Fruit fly (Drosophila melanogaster) whole organism, embryonic: ENCODE results near the gene CG11617.

Source experiments
- Ada2b ChIP-seq: fragments of 200-800 bp; sonication (Bioruptor generic); IDR thresholded peaks from 2 replicates; pipeline ENCODE4 v1.3.6; 2022; ENCODE audit warnings: missing biosample characterization, missing genetic modification characterization
- Asciz ChIP-seq: fragments of 200-800 bp; sonication (Bioruptor generic); optimal IDR thresholded peaks from 2 replicates; lab custom pipeline; 2017; ENCODE audit warnings: missing biosample characterization, mild to moderate bottlenecking, missing genetic modification characterization, missing genetic modification reagents
- BtbVII ChIP-seq: fragments of 200-800 bp; sonication (Bioruptor generic); optimal IDR thresholded peaks from 3 replicates; lab custom pipeline; 2017; ENCODE audit warnings: missing biosample characterization, mild to moderate bottlenecking, missing genetic modification characterization
- CG10147 ChIP-seq: fragments of 200-800 bp; sonication (Bioruptor generic); optimal IDR thresholded peaks from 2 replicates; lab custom pipeline; 2019; ENCODE audit warnings: missing biosample characterization, mild to moderate bottlenecking, missing genetic modification characterization, moderate library complexity
- CG10565 ChIP-seq: fragments of 200-800 bp; sonication (Bioruptor generic); optimal IDR thresholded peaks from 3 replicates; lab custom pipeline; 2016; ENCODE audit warnings: missing biosample characterization, mild to moderate bottlenecking, missing genetic modification characterization
- CG12071 ChIP-seq: fragments of 200-800 bp; sonication (Bioruptor generic); optimal IDR thresholded peaks from 3 replicates; lab custom pipeline; 2018; ENCODE audit warnings: missing biosample characterization, mild to moderate bottlenecking, missing genetic modification characterization
- CG12155 ChIP-seq: fragments of 200-800 bp; sonication (Bioruptor generic); optimal IDR thresholded peaks from 3 replicates; lab custom pipeline; 2016; ENCODE audit warnings: missing biosample characterization, missing genetic modification characterization
- CG13624 ChIP-seq: fragments of 200-800 bp; sonication (Bioruptor generic); optimal IDR thresholded peaks from 2 replicates; lab custom pipeline; 2016; ENCODE audit warnings: missing biosample characterization, missing genetic modification characterization
- CG15073 ChIP-seq: fragments of 200-800 bp; sonication (Bioruptor generic); optimal IDR thresholded peaks from 2 replicates; lab custom pipeline; 2016; ENCODE audit warnings: missing biosample characterization, missing genetic modification characterization
- CG15479 ChIP-seq: fragments of 200-800 bp; sonication (Bioruptor generic); optimal IDR thresholded peaks from 3 replicates; lab custom pipeline; 2019; ENCODE audit warnings: missing biosample characterization, mild to moderate bottlenecking, missing genetic modification characterization, moderate library complexity
- CG1603 ChIP-seq: fragments of 200-800 bp; sonication (Bioruptor generic); optimal IDR thresholded peaks from 2 replicates; lab custom pipeline; 2019; ENCODE audit warnings: missing biosample characterization, mild to moderate bottlenecking, missing genetic modification characterization, moderate library complexity
- CG1792 ChIP-seq: fragments of 200-800 bp; sonication (Bioruptor generic); optimal IDR thresholded peaks from 2 replicates; lab custom pipeline; 2016; ENCODE audit warnings: missing biosample characterization, missing genetic modification characterization
- CG2129 ChIP-seq: fragments of 200-800 bp; sonication (Bioruptor generic); IDR thresholded peaks from 2 replicates; pipeline ENCODE4 v1.3.6; 2022; ENCODE audit warnings: missing biosample characterization, missing genetic modification characterization; ENCODE audit not compliant: partially characterized antibody
- CG34376 ChIP-seq: fragments of 200-800 bp; sonication (Bioruptor generic); optimal IDR thresholded peaks from 2 replicates; lab custom pipeline; 2018; ENCODE audit warnings: missing biosample characterization, mild to moderate bottlenecking, missing genetic modification characterization
- CG4282 ChIP-seq: fragments of 200-800 bp; sonication (Bioruptor generic); optimal IDR thresholded peaks from 2 replicates; lab custom pipeline; 2016; ENCODE audit warnings: missing biosample characterization, missing genetic modification characterization
- CG4360 ChIP-seq: fragments of 200-800 bp; sonication (Bioruptor generic); IDR thresholded peaks from 2 replicates; pipeline ENCODE4 v1.3.6; 2022; ENCODE audit warnings: missing biosample characterization, missing genetic modification characterization
- CG4707 ChIP-seq: fragments of 200-800 bp; sonication (Bioruptor generic); optimal IDR thresholded peaks from 2 replicates; lab custom pipeline; 2018; ENCODE audit warnings: missing biosample characterization, mild to moderate bottlenecking, missing genetic modification characterization, moderate library complexity
- CG6254 ChIP-seq: fragments of 200-800 bp; sonication (Bioruptor generic); optimal IDR thresholded peaks from 3 replicates; lab custom pipeline; 2017; ENCODE audit warnings: mild to moderate bottlenecking, missing biosample characterization, missing genetic modification reagents, missing genetic modification characterization
- CG6654 ChIP-seq: fragments of 200-800 bp; sonication (Bioruptor generic); optimal IDR thresholded peaks from 2 replicates; lab custom pipeline; 2017; ENCODE audit warnings: missing biosample characterization, mild to moderate bottlenecking, missing genetic modification characterization
- CG6765 ChIP-seq: fragments of 200-800 bp; sonication (Bioruptor generic); optimal IDR thresholded peaks from 3 replicates; lab custom pipeline; 2017; ENCODE audit warnings: missing biosample characterization, mild to moderate bottlenecking, missing genetic modification characterization
- CG7556 ChIP-seq: fragments of 200-800 bp; sonication (Bioruptor generic); optimal IDR thresholded peaks from 2 replicates; lab custom pipeline; 2017; ENCODE audit warnings: missing biosample characterization, mild to moderate bottlenecking, missing genetic modification characterization
- CG8089 ChIP-seq: fragments of 200-800 bp; sonication (Bioruptor generic); optimal IDR thresholded peaks from 3 replicates; lab custom pipeline; 2016; ENCODE audit warnings: missing biosample characterization, missing genetic modification characterization
- Dbx ChIP-seq: fragments of 200-800 bp; sonication (Bioruptor generic); IDR thresholded peaks from 3 replicates; pipeline ENCODE4 v1.3.6; 2022; ENCODE audit warnings: missing biosample characterization, missing genetic modification characterization
- Doc3 ChIP-seq: fragments of 200-800 bp; sonication (Bioruptor generic); IDR thresholded peaks from 3 replicates; pipeline ENCODE4 v1.3.6; 2022; ENCODE audit warnings: missing biosample characterization, missing genetic modification characterization; ENCODE audit not compliant: partially characterized antibody
- Dref ChIP-seq: fragments of 200-800 bp; sonication (Bioruptor generic); IDR thresholded peaks from 2 replicates; pipeline ENCODE4 v1.3.6; 2022; ENCODE audit warnings: missing biosample characterization, missing genetic modification characterization
- E2f2 ChIP-seq: fragments of 200-800 bp; sonication (Bioruptor generic); IDR thresholded peaks from 2 replicates; pipeline ENCODE4 v1.3.6; 2022; ENCODE audit warnings: missing biosample characterization, missing genetic modification characterization
- Fer1 ChIP-seq: fragments of 200-800 bp; sonication (Bioruptor generic); optimal IDR thresholded peaks from 2 replicates; lab custom pipeline; 2017; ENCODE audit warnings: missing biosample characterization, mild to moderate bottlenecking, missing genetic modification characterization
- HLHmδ ChIP-seq: fragments of 200-800 bp; sonication (Bioruptor generic); optimal IDR thresholded peaks from 2 replicates; lab custom pipeline; 2018; ENCODE audit warnings: missing biosample characterization, mild to moderate bottlenecking, missing genetic modification characterization, moderate library complexity
- Hmx ChIP-seq: fragments of 200-800 bp; sonication (Bioruptor generic); optimal IDR thresholded peaks from 2 replicates; lab custom pipeline; 2016; ENCODE audit warnings: missing biosample characterization, missing genetic modification characterization
- Lhr ChIP-seq: fragments of 200-800 bp; sonication (Bioruptor generic); optimal IDR thresholded peaks from 3 replicates; lab custom pipeline; 2017; ENCODE audit warnings: mild to moderate bottlenecking, missing biosample characterization, missing genetic modification reagents, missing genetic modification characterization
- Mad ChIP-seq: fragments of 200-800 bp; sonication (Bioruptor generic); optimal IDR thresholded peaks from 2 replicates; lab custom pipeline; 2016; ENCODE audit warnings: missing biosample characterization, missing genetic modification characterization
- Max ChIP-seq: fragments of 200-800 bp; sonication (Bioruptor generic); optimal IDR thresholded peaks from 2 replicates; lab custom pipeline; 2016; ENCODE audit warnings: missing biosample characterization, mild to moderate bottlenecking, missing genetic modification characterization
- NC2β ChIP-seq: fragments of 200-800 bp; sonication (Bioruptor generic); optimal IDR thresholded peaks from 2 replicates; lab custom pipeline; 2016; ENCODE audit warnings: missing biosample characterization, missing genetic modification characterization
- Pdp1 ChIP-seq, 2 experiments: fragments of 200-800 bp; sonication (Bioruptor generic); optimal IDR thresholded peaks; 3 replicates each; lab custom pipeline; 2016; ENCODE audit warnings: missing biosample characterization in 2 of 2, missing genetic modification characterization in 2 of 2, mild to moderate bottlenecking in 1 of 2, moderate library complexity in 1 of 2
- Poxn ChIP-seq: fragments of 200-800 bp; sonication (Bioruptor generic); IDR thresholded peaks from 2 replicates; pipeline ENCODE4 v1.3.6; 2022; ENCODE audit warnings: missing biosample characterization, missing genetic modification characterization
- Six4 ChIP-seq: fragments of 200-800 bp; sonication (Bioruptor generic); optimal IDR thresholded peaks from 2 replicates; lab custom pipeline; 2016; ENCODE audit warnings: missing biosample characterization, missing genetic modification characterization
- Ssrp ChIP-seq: fragments of 200-800 bp; sonication (Bioruptor generic); optimal IDR thresholded peaks from 2 replicates; lab custom pipeline; 2018; ENCODE audit warnings: missing biosample characterization, mild to moderate bottlenecking, missing genetic modification characterization, moderate library complexity
- ase ChIP-seq: fragments of 200-800 bp; sonication (Bioruptor generic); IDR thresholded peaks from 3 replicates; pipeline ENCODE4 v1.3.6; 2022; ENCODE audit warnings: missing biosample characterization, missing genetic modification characterization
- bigmax ChIP-seq: fragments of 200-800 bp; sonication (Bioruptor generic); optimal IDR thresholded peaks from 2 replicates; lab custom pipeline; 2018; ENCODE audit warnings: missing biosample characterization, mild to moderate bottlenecking, missing genetic modification characterization
- br ChIP-seq: fragments of >200 bp; optimal IDR thresholded peaks from 2 replicates; lab custom pipeline; 2017
- danr ChIP-seq: fragments of 200-800 bp; sonication (Bioruptor generic); IDR thresholded peaks from 2 replicates; pipeline ENCODE4 v1.3.6; 2022; ENCODE audit warnings: missing biosample characterization, missing genetic modification characterization
- ftz-f1 ChIP-seq: fragments of 200-800 bp; sonication (Bioruptor generic); optimal IDR thresholded peaks from 2 replicates; lab custom pipeline; 2016; ENCODE audit warnings: missing biosample characterization, missing genetic modification characterization
- gcm2 ChIP-seq: fragments of 200-800 bp; sonication (Bioruptor generic); optimal IDR thresholded peaks from 2 replicates; lab custom pipeline; 2016; ENCODE audit warnings: missing biosample characterization, missing genetic modification characterization
- mirr ChIP-seq: fragments of 200-800 bp; sonication (Bioruptor generic); optimal IDR thresholded peaks from 3 replicates; lab custom pipeline; 2018; ENCODE audit warnings: missing biosample characterization, mild to moderate bottlenecking, missing genetic modification characterization
- odd ChIP-seq: fragments of 200-800 bp; sonication (Bioruptor generic); optimal IDR thresholded peaks from 2 replicates; lab custom pipeline; 2017; ENCODE audit warnings: missing biosample characterization, mild to moderate bottlenecking, missing genetic modification characterization
- pros ChIP-seq: fragments of 200-800 bp; sonication (Bioruptor generic); optimal IDR thresholded peaks from 3 replicates; lab custom pipeline; 2019; ENCODE audit warnings: missing biosample characterization, mild to moderate bottlenecking, missing genetic modification characterization, moderate library complexity
- ranshi ChIP-seq: fragments of 200-800 bp; sonication (Bioruptor generic); IDR thresholded peaks from 2 replicates; pipeline ENCODE4 v1.3.6; 2022; ENCODE audit warnings: missing biosample characterization, missing genetic modification characterization
- schlank ChIP-seq: fragments of 200-800 bp; sonication (Bioruptor generic); optimal IDR thresholded peaks from 2 replicates; lab custom pipeline; 2018; ENCODE audit warnings: missing biosample characterization, mild to moderate bottlenecking, missing genetic modification characterization
- slp2 ChIP-seq: fragments of 200-800 bp; sonication (Bioruptor generic); optimal IDR thresholded peaks from 2 replicates; lab custom pipeline; 2016; ENCODE audit warnings: missing biosample characterization, missing genetic modification characterization
- sqz ChIP-seq: fragments of 200-800 bp; sonication (Bioruptor generic); optimal IDR thresholded peaks from 3 replicates; lab custom pipeline; 2018; ENCODE audit warnings: missing biosample characterization, mild to moderate bottlenecking, missing genetic modification characterization
- z ChIP-seq: fragments of 200-800 bp; sonication (Bioruptor generic); IDR thresholded peaks from 3 replicates; pipeline ENCODE4 v1.3.6; 2022; ENCODE audit warnings: missing biosample characterization, missing genetic modification characterization

Gene CG11617

DNA sequence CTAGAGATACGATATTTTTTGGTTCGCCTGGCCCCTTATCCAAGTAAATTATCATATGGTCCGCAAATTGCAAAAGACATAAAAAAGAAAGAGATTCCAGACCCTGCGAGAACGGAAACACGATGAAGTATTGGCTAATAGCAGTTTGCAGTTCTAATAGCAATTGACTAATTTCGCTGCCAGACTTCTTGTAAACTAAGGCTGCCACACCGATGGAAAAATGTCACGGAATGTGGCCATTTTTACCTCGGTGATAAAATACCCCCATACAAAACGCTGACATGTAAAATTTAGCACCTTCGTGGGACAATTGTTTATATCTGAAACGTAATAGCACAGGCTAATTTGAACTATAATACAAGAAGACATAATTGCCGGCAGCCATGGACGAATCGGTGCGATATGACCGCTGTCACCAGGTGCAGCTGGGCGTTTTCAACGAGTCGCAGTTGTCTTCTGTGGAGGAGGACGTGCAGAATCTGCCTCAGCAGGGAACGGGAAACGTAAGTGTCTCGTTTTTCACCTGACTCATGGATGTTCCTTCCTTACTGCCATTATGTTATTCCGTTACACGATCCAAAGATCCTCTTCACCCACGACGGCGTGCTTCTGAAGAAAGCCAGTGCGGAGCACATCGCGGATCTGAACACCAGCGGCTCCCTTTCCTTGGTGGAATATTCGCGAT lies at the start of gene CG11617, which contains the start of gene Tbc1d15-17 (continued):
- TF ChIP-seq slp2 (GFP tag; lab: Kevin White, UChicago) (no peak), sqz (GFP tag; lab: Kevin White, UChicago) (no peak), pros (GFP tag; lab: Kevin White, UChicago) (no peak), odd (GFP tag; lab: Kevin White, UChicago) (no peak), schlank (tag; lab: Kevin White, UChicago) (no peak), danr (GFP tag; lab: Robert Waterston, UW) (no peak), CG4282 (no peak), CG1603 (tag; lab: Kevin White, UChicago) (peak; percentile 82), CG4707 (GFP tag; lab: Kevin White, UChicago) (no peak), CG1792 (no peak), HLHmδ (GFP tag; lab: Kevin White, UChicago) (no peak), Poxn (GFP tag; lab: Robert Waterston, UW) (no peak), ranshi (GFP tag; lab: Robert Waterston, UW) (no peak), br (lab: Kevin White, UChicago) (no peak), Hmx (GFP tag; lab: Kevin White, UChicago) (no peak), Mad (GFP tag; lab: Kevin White, UChicago) (no peak), BtbVII (GFP tag; lab: Kevin White, UChicago) (no peak), Dref (GFP tag; lab: Robert Waterston, UW) (peak; percentile 46), Asciz (GFP tag; lab: Kevin White, UChicago) (no peak), mirr (GFP tag; lab: Kevin White, UChicago) (peak; percentile 1), CG12155 (GFP tag; lab: Kevin White, UChicago) (no peak), gcm2 (no peak), bigmax (GFP tag; lab: Kevin White, UChicago) (peak; percentile 14), CG13624 (GFP tag; lab: Kevin White, UChicago) (peak; percentile 90), Pdp1 (GFP tag; optimal IDR thresholded peaks at IDR 0.05; lab: Kevin White, UChicago) (peak in 1 of 2 experiments; percentile 80), CG6654 (no peak), CG2129 (no peak), CG8089 (no peak), Fer1 (GFP tag; lab: Kevin White, UChicago) (peak; percentile 46), z (GFP tag; lab: Robert Waterston, UW) (no peak), ftz-f1 (GFP tag; lab: Kevin White, UChicago) (no peak), E2f2 (GFP tag; lab: Robert Waterston, UW) (peak; percentile 62), CG34376 (GFP tag; lab: Kevin White, UChicago) (peak; percentile 49), CG12071 (GFP tag; lab: Kevin White, UChicago) (no peak), Ssrp (tag; lab: Kevin White, UChicago) (no peak), CG10147 (GFP tag; lab: Kevin White, UChicago) (no peak), CG6254 (GFP tag; lab: Kevin White, UChicago) (no peak), ase (no peak), CG15073 (GFP tag; lab: Kevin White, UChicago) (no peak), CG6765 (GFP tag; lab: Kevin White, UChicago) (peak; percentile 22), CG10565 (GFP tag; lab: Kevin White, UChicago) (no peak), CG7556 (GFP tag; lab: Kevin White, UChicago) (no peak), Dbx (GFP tag; lab: Robert Waterston, UW) (0 out of 3 replicates have a peak, but pooled peaks have one; percentile 10), Lhr (GFP tag; lab: Kevin White, UChicago) (peak; percentile 92), CG4360 (GFP tag; lab: Robert Waterston, UW) (no peak), NC2β (GFP tag; lab: Kevin White, UChicago) (peak; percentile 23), Doc3 (GFP tag; lab: Robert Waterston, UW) (peak; percentile 27; the same call in 1 of the 3 replicates), CG15479 (GFP tag; lab: Kevin White, UChicago) (no peak), Six4 (GFP tag; lab: Kevin White, UChicago) (no peak), Max (GFP tag; lab: Kevin White, UChicago) (no peak), Ada2b (GFP tag; lab: Robert Waterston, UW) (no peak)
